Worm (Caenorhabditis elegans) whole organism, young adult: Measurements from ENCODE around the gene C48B4.13.
A peak's percentile ranks its signal among the peaks of the same experiment; 100 is the strongest.

Experiments used
- B0019.2 ChIP-seq: fragments of 200-800 bp; sonication (Bioruptor generic); conservative IDR thresholded peaks from 2 replicates; pipeline ENCODE4 v1.3.6; 2022; ENCODE audit warnings: missing genetic modification reagents, missing genetic modification characterization, missing compliant biosample characterization
- B0336.3 ChIP-seq: fragments of 200-800 bp; sonication (Bioruptor generic); IDR thresholded peaks from 2 replicates; pipeline ENCODE4 v1.3.6; 2022; ENCODE audit warnings: missing genetic modification characterization, missing compliant biosample characterization
- F10E7.11 ChIP-seq: sonication (generic microtip); optimal IDR thresholded peaks from 2 replicates; lab custom pipeline; 2017; ENCODE audit warnings: mild to moderate bottlenecking, missing genetic modification characterization, moderate library complexity, missing compliant biosample characterization
- F55B11.4 ChIP-seq: sonication (generic microtip); optimal IDR thresholded peaks from 2 replicates; lab custom pipeline; 2016; ENCODE audit warnings: missing compliant biosample characterization, missing genetic modification characterization, borderline replicate concordance; ENCODE audit not compliant: insufficient read depth
- aptf-2 ChIP-seq: fragments of 200-800 bp; sonication (Bioruptor generic); conservative IDR thresholded peaks from 2 replicates; pipeline ENCODE4 v1.3.6; 2022; ENCODE audit warnings: missing genetic modification reagents, missing genetic modification characterization, missing compliant biosample characterization
- aptf-3 ChIP-seq: fragments of 200-800 bp; sonication (Bioruptor generic); IDR thresholded peaks from 2 replicates; pipeline ENCODE4 v1.3.6; 2022; ENCODE audit warnings: missing genetic modification characterization, missing compliant biosample characterization
- atf-7 ChIP-seq: sonication (generic microtip); optimal IDR thresholded peaks from 2 replicates; lab custom pipeline; 2017; ENCODE audit warnings: mild to moderate bottlenecking, missing genetic modification characterization, missing compliant biosample characterization
- athp-1 ChIP-seq: sonication (generic microtip); optimal IDR thresholded peaks from 2 replicates; lab custom pipeline; 2017; ENCODE audit warnings: mild to moderate bottlenecking, missing genetic modification characterization, missing compliant biosample characterization
- attf-6 ChIP-seq: fragments of 200-800 bp; sonication (Bioruptor generic); IDR thresholded peaks from 2 replicates; pipeline ENCODE4 v1.3.6; 2022; ENCODE audit warnings: missing genetic modification reagents, missing genetic modification characterization, missing compliant biosample characterization
- ceh-27 ChIP-seq: fragments of 200-800 bp; sonication (Bioruptor generic); optimal IDR thresholded peaks from 2 replicates; lab custom pipeline; 2018; ENCODE audit warnings: mild to moderate bottlenecking, missing genetic modification characterization, moderate library complexity, missing compliant biosample characterization
- die-1 ChIP-seq: sonication (generic microtip); optimal IDR thresholded peaks from 2 replicates; lab custom pipeline; 2016; ENCODE audit warnings: missing genotype, mild to moderate bottlenecking, missing genetic modification characterization, missing compliant biosample characterization
- efl-1 ChIP-seq: fragments of 150-350 bp; optimal IDR thresholded peaks from 2 replicates; lab custom pipeline; 2014; ENCODE audit warnings: missing biosample characterization, missing genetic modification reagents, missing genetic modification characterization
- egl-18 ChIP-seq: fragments of 200-800 bp; sonication (Bioruptor generic); IDR thresholded peaks from 2 replicates; pipeline ENCODE4 v1.3.6; 2022; ENCODE audit warnings: missing genetic modification reagents, missing genetic modification characterization, missing compliant biosample characterization
- egl-44 ChIP-seq: fragments of 200-800 bp; sonication (Bioruptor generic); IDR thresholded peaks from 2 replicates; pipeline ENCODE4 v1.3.6; 2022; ENCODE audit warnings: missing genetic modification reagents, missing genetic modification characterization, missing compliant biosample characterization
- egrh-3 ChIP-seq: fragments of 200-800 bp; sonication (Bioruptor generic); IDR thresholded peaks from 2 replicates; pipeline ENCODE4 v1.3.6; 2022; ENCODE audit warnings: missing genetic modification reagents, missing genetic modification characterization, missing compliant biosample characterization
- hlh-26 ChIP-seq: fragments of 200-800 bp; sonication (Bioruptor generic); conservative IDR thresholded peaks from 2 replicates; pipeline ENCODE4 v1.3.6; 2022; ENCODE audit warnings: missing genetic modification reagents, missing genetic modification characterization, missing compliant biosample characterization
- hmg-1.2 ChIP-seq: fragments of 200-800 bp; sonication (Bioruptor generic); IDR thresholded peaks from 2 replicates; pipeline ENCODE4 v1.3.6; 2022; ENCODE audit warnings: missing genetic modification reagents, missing genetic modification characterization, missing compliant biosample characterization
- hmg-20 ChIP-seq: fragments of 200-800 bp; sonication (Bioruptor generic); IDR thresholded peaks from 2 replicates; pipeline ENCODE4 v1.3.6; 2022; ENCODE audit warnings: missing genetic modification reagents, missing genetic modification characterization, missing compliant biosample characterization
- hrde-1 ChIP-seq: sonication (generic microtip); optimal IDR thresholded peaks from 2 replicates; lab custom pipeline; 2016; ENCODE audit warnings: missing genetic modification characterization, mild to moderate bottlenecking, missing compliant biosample characterization, moderate library complexity, missing genotype, missing genetic modification reagents, borderline replicate concordance
- lag-1 ChIP-seq: fragments of 200-800 bp; sonication (Bioruptor generic); IDR thresholded peaks from 2 replicates; pipeline ENCODE4 v1.3.6; 2022; ENCODE audit warnings: missing genetic modification reagents, missing genetic modification characterization, missing compliant biosample characterization
- let-607 ChIP-seq, 2 experiments: fragments of 200-800 bp in 1 of 2; sonication (Bioruptor generic) in 1 of 2; sonication (generic microtip) in 1 of 2; optimal IDR thresholded peaks; 2 replicates each; lab custom pipeline; 2016 to 2018; ENCODE audit warnings: mild to moderate bottlenecking in 2 of 2, missing compliant biosample characterization in 2 of 2, missing genetic modification characterization in 2 of 2, moderate library complexity in 2 of 2, missing genotype in 1 of 2
- lin-26 ChIP-seq: fragments of 200-800 bp; sonication (Bioruptor generic); IDR thresholded peaks from 2 replicates; pipeline ENCODE4 v1.3.6; 2022; ENCODE audit warnings: missing genetic modification reagents, missing genetic modification characterization, missing compliant biosample characterization
- lin-35 ChIP-seq, 3 experiments: fragments of 150-350 bp in 2 of 3; sonication (generic microtip) in 1 of 3; optimal IDR thresholded peaks; 2 replicates each; lab custom pipeline; 2014 to 2018; ENCODE audit warnings: missing biosample characterization in 3 of 3, missing genetic modification characterization in 3 of 3, missing genetic modification reagents in 3 of 3
- lir-1 ChIP-seq: fragments of 200-800 bp; sonication (Bioruptor generic); conservative IDR thresholded peaks from 2 replicates; pipeline ENCODE4 v1.3.6; 2022; ENCODE audit warnings: missing genetic modification reagents, missing genetic modification characterization, missing compliant biosample characterization
- lsy-27 ChIP-seq: sonication (generic microtip); optimal IDR thresholded peaks from 2 replicates; lab custom pipeline; 2017; ENCODE audit warnings: missing genetic modification characterization, mild to moderate bottlenecking, missing compliant biosample characterization, antibody characterized with exemption, missing genotype, borderline replicate concordance; ENCODE audit not compliant: insufficient read depth
- madf-10 ChIP-seq: sonication (generic microtip); optimal IDR thresholded peaks from 2 replicates; lab custom pipeline; 2016; ENCODE audit warnings: mild to moderate bottlenecking, missing genetic modification characterization, missing compliant biosample characterization
- mxl-1 ChIP-seq: sonication (generic microtip); optimal IDR thresholded peaks from 2 replicates; lab custom pipeline; 2016; ENCODE audit warnings: missing genetic modification characterization, missing compliant biosample characterization
- nfyb-1 ChIP-seq: fragments of 200-800 bp; sonication (Bioruptor generic); IDR thresholded peaks from 2 replicates; pipeline ENCODE4 v1.3.6; 2022; ENCODE audit warnings: missing genetic modification reagents, missing genetic modification characterization, missing compliant biosample characterization
- pha-4 ChIP-seq: fragments of 150-350 bp; sonication (generic microtip); optimal IDR thresholded peaks from 2 replicates; lab custom pipeline; 2014; ENCODE audit warnings: missing biosample characterization, missing genetic modification reagents, missing genetic modification characterization
- rcor-1 ChIP-seq: fragments of 200-800 bp; sonication (Bioruptor generic); IDR thresholded peaks from 2 replicates; pipeline ENCODE4 v1.3.6; 2022; ENCODE audit warnings: missing genetic modification reagents, missing genetic modification characterization, missing compliant biosample characterization
- rec-8 ChIP-seq, 2 experiments: sonication (generic microtip); optimal IDR thresholded peaks; 2 replicates each; lab custom pipeline; 2016; ENCODE audit warnings: mild to moderate bottlenecking in 2 of 2, missing genetic modification characterization in 2 of 2, missing genetic modification reagents in 2 of 2, missing genotype in 2 of 2, missing biosample characterization in 1 of 2, missing compliant biosample characterization in 1 of 2, moderate library complexity in 1 of 2
- snpc-3.4 ChIP-seq: sonication (generic microtip); optimal IDR thresholded peaks from 2 replicates; lab custom pipeline; 2017; ENCODE audit warnings: missing genetic modification characterization, mild to moderate bottlenecking, missing compliant biosample characterization, antibody characterized with exemption, moderate library complexity, missing genotype, missing genetic modification reagents
- sptf-2 ChIP-seq: fragments of 200-800 bp; sonication (Bioruptor generic); optimal IDR thresholded peaks from 2 replicates; lab custom pipeline; 2018; ENCODE audit warnings: mild to moderate bottlenecking, missing genetic modification characterization, missing compliant biosample characterization
- tlf-1 ChIP-seq: fragments of 200-800 bp; sonication (Bioruptor generic); optimal IDR thresholded peaks from 2 replicates; lab custom pipeline; 2018; ENCODE audit warnings: mild to moderate bottlenecking, missing genetic modification characterization, missing compliant biosample characterization
- ztf-22 ChIP-seq: fragments of 200-800 bp; sonication (Bioruptor generic); optimal IDR thresholded peaks from 2 replicates; lab custom pipeline; 2018; ENCODE audit warnings: mild to moderate bottlenecking, missing genetic modification characterization, moderate library complexity, missing compliant biosample characterization
- ztf-25 ChIP-seq: fragments of 200-800 bp; sonication (Bioruptor generic); IDR thresholded peaks from 2 replicates; pipeline ENCODE4 v1.3.6; 2022; ENCODE audit warnings: missing genetic modification reagents, missing genetic modification characterization, missing compliant biosample characterization
- ztf-28 ChIP-seq: fragments of 200-800 bp; sonication (Bioruptor generic); IDR thresholded peaks from 2 replicates; pipeline ENCODE4 v1.3.6; 2022; ENCODE audit warnings: missing genetic modification reagents, missing genetic modification characterization, missing compliant biosample characterization

C48B4.13 gene

DNA sequence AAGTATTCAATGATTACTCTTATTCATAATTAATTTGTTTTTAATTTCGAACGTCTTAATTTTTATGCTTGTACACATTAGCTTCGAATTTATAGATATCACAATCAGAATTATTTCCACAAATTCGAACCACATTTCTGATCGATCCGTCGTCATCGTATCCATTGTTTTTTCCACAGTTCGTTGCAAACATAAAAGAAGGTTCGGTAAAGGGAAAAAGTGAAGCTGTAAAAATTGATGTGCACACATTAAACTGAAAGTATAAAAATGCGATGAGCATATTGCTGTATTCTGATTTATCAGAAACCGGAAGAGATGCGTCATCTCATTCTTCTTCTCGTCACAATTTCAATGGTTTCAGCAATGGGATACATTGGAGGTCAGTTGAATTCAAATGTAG is 28.5 kb downstream of the C48B4.13 start, which contains the start of gene C48B4.12:
TSS of gene C48B4.12 (plus strand) at position 301 of the 400 bp plus-strand sequence.
- TF ChIP-seq aptf-2, result no peak
- no peak for TF ChIP-seq die-1 (tag; lab: Kevin White, UChicago)
- no peak for TF ChIP-seq mxl-1 (tag; lab: Kevin White, UChicago)

DNA sequence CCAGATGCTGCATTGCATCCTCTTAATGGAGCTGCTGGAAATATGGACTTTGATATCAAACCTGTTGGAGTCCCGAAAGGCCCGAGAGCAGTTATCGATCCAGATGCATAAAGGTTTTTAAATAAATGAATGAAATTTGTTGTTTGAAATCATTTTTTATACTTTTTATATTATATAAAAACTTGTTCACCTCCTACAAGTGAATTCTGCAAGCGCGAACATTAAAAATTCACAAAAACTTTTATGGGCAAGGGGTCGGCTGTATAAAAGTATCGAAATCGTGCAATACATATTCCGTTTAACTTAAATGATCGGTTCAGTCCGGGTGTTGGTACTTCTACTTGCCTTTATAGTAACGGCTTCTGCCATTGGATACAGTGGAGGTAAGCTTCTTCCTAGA is 29.6 kb downstream of the C48B4.13 start, which contains the start of gene F58A4.1:
TSS of gene F58A4.1 (plus strand) at position 301 of the 400 bp plus-strand sequence.
- TF ChIP-seq athp-1 (tag; lab: Kevin White, UChicago) (no peak), rcor-1 (GFP tag; lab: Robert Waterston, UW) (no peak), hrde-1 (tag; lab: Kevin White, UChicago) (no peak), B0336.3 (GFP tag; lab: Robert Waterston, UW) (no peak), egl-44 (GFP tag; lab: Robert Waterston, UW) (no peak), hlh-26 (GFP tag; lab: Robert Waterston, UW) (no peak), nfyb-1 (GFP tag; lab: Robert Waterston, UW) (no peak), aptf-3 (GFP tag; lab: Robert Waterston, UW) (no peak), tlf-1 (GFP tag; lab: Kevin White, UChicago) (no peak), ztf-28 (no peak), madf-10 (tag; lab: Kevin White, UChicago) (no peak), lsy-27 (no peak), atf-7 (no peak), pha-4 (tag; lab: Kevin White, UChicago) (no peak)

DNA sequence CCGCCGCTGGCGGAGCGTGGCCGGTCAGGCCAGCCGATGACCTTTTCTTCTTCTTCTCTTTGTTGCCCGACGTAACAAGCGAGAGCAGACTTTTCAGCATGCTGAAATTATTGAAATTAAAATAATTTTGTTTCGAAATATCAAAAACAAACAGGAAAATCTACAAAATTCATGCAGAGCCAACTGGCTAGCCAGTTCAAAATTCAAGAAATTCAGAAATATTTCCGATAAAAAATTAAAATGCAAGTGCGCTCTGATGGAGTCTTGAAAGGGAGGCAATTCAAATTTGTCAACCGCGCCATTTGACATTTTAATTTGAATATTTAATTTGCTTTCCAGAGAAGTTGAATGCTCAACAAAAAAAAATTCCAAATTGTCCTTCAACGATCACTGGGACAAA is 32.1 kb downstream of the C48B4.13 start, which contains the start of gene F58A4.2:
TSS of gene F58A4.2 (minus strand) at position 101 of the 400 bp plus-strand sequence.
- no peak for TF ChIP-seq egrh-3 (GFP tag; lab: Robert Waterston, UW)
- no peak for TF ChIP-seq egl-18 (GFP tag; lab: Robert Waterston, UW)
- TF ChIP-seq efl-1 (GFP tag; lab: Kevin White, UChicago), result peak; percentile 26
- TF ChIP-seq ztf-22, result no peak
- TF ChIP-seq lin-26, result no peak

- TF ChIP-seq B0019.2 (GFP tag; lab: Robert Waterston, UW), result no peak
- TF ChIP-seq let-607 (tag; optimal IDR thresholded peaks at IDR 0.05; lab: Kevin White, UChicago), result no peak
Observed at ce11 chrIII:9608650-9609049, 40.1 kb downstream of the C48B4.13 start, which contains the start of gene clec-161. Gene clec-161 (minus strand): TSS chrIII:9608750.

DNA sequence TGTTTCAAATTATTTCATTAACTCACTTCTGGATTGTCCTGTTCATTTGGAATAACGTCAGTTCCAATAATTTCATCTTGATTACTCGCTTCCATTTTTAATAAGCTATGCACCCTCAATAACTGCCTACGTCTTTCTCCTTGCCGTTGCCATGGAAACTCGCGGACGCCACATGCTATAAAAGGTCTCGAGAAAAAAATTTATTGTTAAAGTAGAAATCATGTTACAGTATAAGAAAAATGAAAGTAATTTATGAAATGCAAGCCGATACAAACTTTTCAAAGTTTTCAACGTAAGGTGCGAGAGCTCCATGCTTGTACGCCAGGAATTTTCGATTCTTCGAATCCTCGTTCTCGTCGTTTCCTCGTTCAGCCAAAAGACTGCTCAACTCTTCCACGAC is 43.5 kb downstream of the C48B4.13 start, which contains the start of gene bbs-4:
TSS of gene bbs-4 (minus strand) at position 101 of the 400 bp plus-strand sequence.
- TF ChIP-seq snpc-3.4 (no peak), lag-1 (GFP tag; lab: Robert Waterston, UW) (no peak), sptf-2 (GFP tag; lab: Kevin White, UChicago) (no peak), attf-6 (GFP tag; lab: Robert Waterston, UW) (no peak), rec-8 (tag; optimal IDR thresholded peaks at IDR 0.05; lab: Kevin White, UChicago) (no peak), F55B11.4 (tag; lab: Kevin White, UChicago) (no peak), lir-1 (GFP tag; lab: Robert Waterston, UW) (no peak), lin-35 (GFP tag; optimal IDR thresholded peaks at IDR 0.05; lab: Kevin White, UChicago) (no peak), B0336.3 (GFP tag; lab: Robert Waterston, UW) (no peak), hmg-1.2 (GFP tag; lab: Robert Waterston, UW) (no peak), ztf-25 (GFP tag; lab: Robert Waterston, UW) (no peak), F10E7.11 (tag; lab: Kevin White, UChicago) (no peak), hmg-20 (no peak), ceh-27 (no peak)
